Fruit fly (Drosophila melanogaster) whole organism, embryonic: Measurements from ENCODE around the gene CG43680.
A peak's percentile ranks its signal among the peaks of the same experiment; 100 is the strongest.

ENCODE experiments used
- Adf1 ChIP-seq: fragments of 200-800 bp; sonication (Bioruptor generic); IDR thresholded peaks from 2 replicates; pipeline ENCODE4 v1.3.6; 2022; ENCODE audit warnings: missing biosample characterization, missing genetic modification characterization
- Atf-2 ChIP-seq: fragments of 200-800 bp; sonication (Bioruptor generic); optimal IDR thresholded peaks from 2 replicates; lab custom pipeline; 2016; ENCODE audit warnings: missing biosample characterization, missing genetic modification characterization
- Awh ChIP-seq: fragments of 200-800 bp; sonication (Bioruptor generic); IDR thresholded peaks from 2 replicates; pipeline ENCODE4, ENCODE4 v1.3.6; 2022; ENCODE audit warnings: missing biosample characterization, missing genetic modification characterization
- Bgb ChIP-seq: fragments of 200-800 bp; sonication (Bioruptor generic); IDR thresholded peaks from 2 replicates; pipeline ENCODE4 v1.3.6; 2022; ENCODE audit warnings: missing biosample characterization, missing genetic modification characterization; ENCODE audit not compliant: partially characterized antibody
- CG10543 ChIP-seq: fragments of 200-800 bp; sonication (Bioruptor generic); optimal IDR thresholded peaks from 3 replicates; lab custom pipeline; 2017; ENCODE audit warnings: missing biosample characterization, mild to moderate bottlenecking, missing genetic modification characterization, moderate library complexity
- CG10565 ChIP-seq: fragments of 200-800 bp; sonication (Bioruptor generic); optimal IDR thresholded peaks from 3 replicates; lab custom pipeline; 2016; ENCODE audit warnings: missing biosample characterization, mild to moderate bottlenecking, missing genetic modification characterization
- CG10979 ChIP-seq: fragments of 200-800 bp; sonication (Bioruptor generic); optimal IDR thresholded peaks from 2 replicates; lab custom pipeline; 2018; ENCODE audit warnings: missing biosample characterization, mild to moderate bottlenecking, missing genetic modification characterization, moderate library complexity
- CG11560 ChIP-seq: fragments of 200-800 bp; sonication (Bioruptor generic); IDR thresholded peaks from 3 replicates; pipeline ENCODE4 v1.3.6; 2022; ENCODE audit warnings: missing biosample characterization, missing genetic modification characterization
- CG12104 ChIP-seq: fragments of 200-800 bp; sonication (Bioruptor generic); optimal IDR thresholded peaks from 3 replicates; lab custom pipeline; 2016; ENCODE audit warnings: missing biosample characterization, missing genetic modification characterization
- CG12391 ChIP-seq: fragments of 200-800 bp; sonication (Bioruptor generic); optimal IDR thresholded peaks from 3 replicates; lab custom pipeline; 2018; ENCODE audit warnings: missing biosample characterization, mild to moderate bottlenecking, missing genetic modification characterization, moderate library complexity
- CG14441 ChIP-seq: fragments of 200-800 bp; sonication (Bioruptor generic); IDR thresholded peaks from 2 replicates; pipeline ENCODE4 v1.3.6; 2022; ENCODE audit warnings: missing biosample characterization, missing genetic modification characterization
- CG14667 ChIP-seq: fragments of 200-800 bp; sonication (Bioruptor generic); IDR thresholded peaks from 2 replicates; pipeline ENCODE4 v1.3.6; 2022; ENCODE audit warnings: missing biosample characterization, missing genetic modification characterization
- CG14710 ChIP-seq: fragments of 200-800 bp; sonication (Bioruptor generic); optimal IDR thresholded peaks from 3 replicates; lab custom pipeline; 2019; ENCODE audit warnings: missing biosample characterization, mild to moderate bottlenecking, missing genetic modification characterization, moderate library complexity
- CG14860 ChIP-seq: fragments of 200-800 bp; sonication (Bioruptor generic); IDR thresholded peaks from 3 replicates; pipeline ENCODE4 v1.3.6; 2022; ENCODE audit warnings: missing biosample characterization, missing genetic modification characterization; ENCODE audit not compliant: partially characterized antibody
- CG17829 ChIP-seq: fragments of 200-800 bp; optimal IDR thresholded peaks from 2 replicates; lab custom pipeline; 2019; ENCODE audit warnings: missing biosample characterization, mild to moderate bottlenecking, missing genetic modification characterization, moderate library complexity
- CG2120 ChIP-seq: fragments of 200-800 bp; sonication (Bioruptor generic); optimal IDR thresholded peaks from 3 replicates; lab custom pipeline; 2016; ENCODE audit warnings: missing biosample characterization, missing genetic modification characterization
- CG2129 ChIP-seq: fragments of 200-800 bp; sonication (Bioruptor generic); IDR thresholded peaks from 2 replicates; pipeline ENCODE4 v1.3.6; 2022; ENCODE audit warnings: missing biosample characterization, missing genetic modification characterization; ENCODE audit not compliant: partially characterized antibody
- CG30020 ChIP-seq: fragments of 200-800 bp; optimal IDR thresholded peaks from 2 replicates; lab custom pipeline; 2019; ENCODE audit warnings: missing biosample characterization, mild to moderate bottlenecking, missing genetic modification characterization, moderate library complexity
- CG3163 ChIP-seq: fragments of 200-800 bp; sonication (Bioruptor generic); optimal IDR thresholded peaks from 3 replicates; lab custom pipeline; 2016; ENCODE audit warnings: missing biosample characterization, missing genetic modification characterization
- CG3281 ChIP-seq: fragments of 200-800 bp; sonication (Bioruptor generic); optimal IDR thresholded peaks from 3 replicates; lab custom pipeline; 2017; ENCODE audit warnings: missing biosample characterization, mild to moderate bottlenecking, missing genetic modification characterization
- CG42726 ChIP-seq: fragments of 200-800 bp; sonication (Bioruptor generic); IDR thresholded peaks from 2 replicates; pipeline ENCODE4 v1.3.6; 2022; ENCODE audit warnings: missing biosample characterization, missing genetic modification characterization; ENCODE audit not compliant: partially characterized antibody
- CG43689 ChIP-seq: fragments of 200-800 bp; sonication (Bioruptor generic); IDR thresholded peaks from 2 replicates; pipeline ENCODE4 v1.3.6; 2022; ENCODE audit warnings: missing biosample characterization, missing genetic modification characterization
- CG4707 ChIP-seq: fragments of 200-800 bp; sonication (Bioruptor generic); optimal IDR thresholded peaks from 2 replicates; lab custom pipeline; 2018; ENCODE audit warnings: missing biosample characterization, mild to moderate bottlenecking, missing genetic modification characterization, moderate library complexity
- CG6175 ChIP-seq: fragments of 200-800 bp; sonication (Bioruptor generic); IDR thresholded peaks from 3 replicates; pipeline ENCODE4 v1.3.6; 2022; ENCODE audit warnings: missing biosample characterization, missing genetic modification characterization
- CG7271 ChIP-seq: fragments of 200-800 bp; sonication (Bioruptor generic); optimal IDR thresholded peaks from 2 replicates; lab custom pipeline; 2018; ENCODE audit warnings: missing biosample characterization, mild to moderate bottlenecking, missing genetic modification characterization, moderate library complexity
- CG7556 ChIP-seq: fragments of 200-800 bp; sonication (Bioruptor generic); optimal IDR thresholded peaks from 2 replicates; lab custom pipeline; 2017; ENCODE audit warnings: missing biosample characterization, mild to moderate bottlenecking, missing genetic modification characterization
- CG7928 ChIP-seq: fragments of 200-800 bp; sonication (Bioruptor generic); optimal IDR thresholded peaks from 2 replicates; lab custom pipeline; 2017; ENCODE audit warnings: missing biosample characterization, mild to moderate bottlenecking, missing genetic modification characterization
- CG8290 ChIP-seq, 3 experiments: fragments of 200-800 bp; sonication (Bioruptor generic); optimal IDR thresholded peaks; 2 replicates each; lab custom pipeline; 2016 to 2019; ENCODE audit warnings: missing biosample characterization in 3 of 3, missing genetic modification characterization in 3 of 3, mild to moderate bottlenecking in 2 of 3, moderate library complexity in 1 of 3
- CG9817 ChIP-seq: fragments of 200-800 bp; sonication (Bioruptor generic); optimal IDR thresholded peaks from 2 replicates; lab custom pipeline; 2018; ENCODE audit warnings: missing biosample characterization, mild to moderate bottlenecking, missing genetic modification characterization, moderate library complexity
- CG9876 ChIP-seq: fragments of 200-800 bp; sonication (Bioruptor generic); optimal IDR thresholded peaks from 2 replicates; lab custom pipeline; 2016; ENCODE audit warnings: missing biosample characterization, missing genetic modification characterization
- CG9932 ChIP-seq: fragments of 200-800 bp; sonication (Bioruptor generic); IDR thresholded peaks from 2 replicates; pipeline ENCODE4 v1.3.6; 2022; ENCODE audit warnings: missing biosample characterization, missing genetic modification characterization
- Dek ChIP-seq: fragments of 200-800 bp; sonication (Bioruptor generic); optimal IDR thresholded peaks from 3 replicates; lab custom pipeline; 2019; ENCODE audit warnings: missing biosample characterization, mild to moderate bottlenecking, missing genetic modification characterization, moderate library complexity
- Dfd ChIP-seq, 2 experiments: fragments of >200 bp; optimal IDR thresholded peaks; 2 replicates each; lab custom pipeline; 2017; ENCODE audit warnings: missing biosample characterization in 2 of 2, missing genetic modification characterization in 2 of 2
- E2f1 ChIP-seq: fragments of 200-800 bp; sonication (Bioruptor generic); IDR thresholded peaks from 2 replicates; pipeline ENCODE4 v1.3.6; 2022; ENCODE audit warnings: missing biosample characterization, missing genetic modification characterization
- Fer2 ChIP-seq: fragments of 200-800 bp; sonication (Bioruptor generic); optimal IDR thresholded peaks from 2 replicates; lab custom pipeline; 2018; ENCODE audit warnings: missing biosample characterization, mild to moderate bottlenecking, missing genetic modification characterization, moderate library complexity
- Lpt ChIP-seq: fragments of >200 bp; optimal IDR thresholded peaks from 2 replicates; lab custom pipeline; 2018; ENCODE audit warnings: missing biosample characterization, missing genetic modification characterization
- NfI ChIP-seq: fragments of 200-800 bp; sonication (Bioruptor generic); optimal IDR thresholded peaks from 3 replicates; lab custom pipeline; 2018; ENCODE audit warnings: missing biosample characterization, mild to moderate bottlenecking, missing genetic modification characterization, moderate library complexity
- Oaz ChIP-seq: fragments of 200-800 bp; sonication (Bioruptor generic); IDR thresholded peaks from 2 replicates; pipeline ENCODE4 v1.3.6; 2022; ENCODE audit warnings: missing biosample characterization, missing genetic modification characterization
- Side ChIP-seq: fragments of 200-800 bp; sonication (Bioruptor generic); optimal IDR thresholded peaks from 2 replicates; lab custom pipeline; 2016; ENCODE audit warnings: missing biosample characterization, missing genetic modification characterization
- Vsx1 ChIP-seq: fragments of 200-800 bp; sonication (Bioruptor generic); optimal IDR thresholded peaks from 2 replicates; lab custom pipeline; 2017; ENCODE audit warnings: missing biosample characterization, mild to moderate bottlenecking, missing genetic modification characterization, missing genetic modification reagents
- btn ChIP-seq: fragments of 200-800 bp; sonication (Bioruptor generic); optimal IDR thresholded peaks from 2 replicates; lab custom pipeline; 2016; ENCODE audit warnings: missing biosample characterization, missing genetic modification characterization
- danr ChIP-seq: fragments of 200-800 bp; sonication (Bioruptor generic); IDR thresholded peaks from 2 replicates; pipeline ENCODE4 v1.3.6; 2022; ENCODE audit warnings: missing biosample characterization, missing genetic modification characterization
- dimm ChIP-seq: fragments of 200-800 bp; sonication (Bioruptor generic); IDR thresholded peaks from 2 replicates; pipeline ENCODE4 v1.3.6; 2022; ENCODE audit warnings: missing biosample characterization, missing genetic modification characterization
- exex ChIP-seq: fragments of 200-800 bp; sonication (Bioruptor generic); optimal IDR thresholded peaks from 4 replicates; lab custom pipeline; 2018; ENCODE audit warnings: missing biosample characterization, mild to moderate bottlenecking, missing genetic modification characterization, moderate library complexity
- gem ChIP-seq: fragments of 200-800 bp; sonication (Bioruptor generic); optimal IDR thresholded peaks from 2 replicates; lab custom pipeline; 2019; ENCODE audit warnings: missing biosample characterization, mild to moderate bottlenecking, missing genetic modification characterization, moderate library complexity
- nmo ChIP-seq: fragments of 200-800 bp; sonication (Bioruptor generic); optimal IDR thresholded peaks from 2 replicates; lab custom pipeline; 2018; ENCODE audit warnings: missing biosample characterization, mild to moderate bottlenecking, missing genetic modification characterization, moderate library complexity
- sob ChIP-seq: fragments of 200-800 bp; sonication (Bioruptor generic); IDR thresholded peaks from 2 replicates; pipeline ENCODE4 v1.3.6; 2022; ENCODE audit warnings: missing biosample characterization, missing genetic modification characterization
- vfl ChIP-seq: fragments of 200-800 bp; sonication (Bioruptor generic); optimal IDR thresholded peaks from 2 replicates; lab custom pipeline; 2016; ENCODE audit warnings: missing biosample characterization, missing genetic modification characterization
- vnd ChIP-seq: fragments of 200-800 bp; sonication (Bioruptor generic); IDR thresholded peaks from 3 replicates; pipeline ENCODE4 v1.3.6; 2022; ENCODE audit warnings: missing biosample characterization, missing genetic modification characterization; ENCODE audit not compliant: partially characterized antibody
- z ChIP-seq: fragments of 200-800 bp; sonication (Bioruptor generic); IDR thresholded peaks from 3 replicates; pipeline ENCODE4 v1.3.6; 2022; ENCODE audit warnings: missing biosample characterization, missing genetic modification characterization

CG43680 gene

dm6 chr3L:15034061-15034713 lies 19.0 kb downstream of the CG43680 start (continued):
- TF ChIP-seq Awh (GFP tag; lab: Robert Waterston, UW) (no peak), CG14441 (no peak), Oaz (GFP tag; lab: Robert Waterston, UW) (no peak), CG9817 (tag; lab: Kevin White, UChicago) (no peak), CG9932 (GFP tag; lab: Robert Waterston, UW) (no peak), sob (GFP tag; lab: Robert Waterston, UW) (no peak), CG30020 (tag; lab: Kevin White, UChicago) (no peak), Bgb (GFP tag; lab: Robert Waterston, UW) (no peak), CG17829 (tag; lab: Kevin White, UChicago) (peak; percentile 26), CG7928 (GFP tag; lab: Kevin White, UChicago) (no peak), Dek (tag; lab: Kevin White, UChicago) (peak; percentile 26), CG12104 (GFP tag; lab: Kevin White, UChicago) (peak; percentile 21), CG11560 (tag; lab: Robert Waterston, UW) (no peak), Atf-2 (GFP tag; lab: Kevin White, UChicago) (no peak), CG3163 (GFP tag; lab: Kevin White, UChicago) (no peak), CG7556 (peak; percentile 85), E2f1 (GFP tag; lab: Robert Waterston, UW) (no peak), Vsx1 (GFP tag; lab: Kevin White, UChicago) (no peak), vnd (no peak), Adf1 (GFP tag; lab: Robert Waterston, UW) (no peak), CG2120 (GFP tag; lab: Kevin White, UChicago) (peak; percentile 35), nmo (GFP tag; lab: Kevin White, UChicago) (peak; percentile 35), NfI (GFP tag; lab: Kevin White, UChicago) (peak; percentile 36), CG12391 (tag; lab: Kevin White, UChicago) (peak; percentile 54), CG14667 (GFP tag; lab: Robert Waterston, UW) (no peak), exex (tag; lab: Kevin White, UChicago) (peak; percentile 3), CG6175 (GFP tag; lab: Robert Waterston, UW) (no peak), Dfd (GFP tag; optimal IDR thresholded peaks at IDR 0.05; lab: Kevin White, UChicago) (no peak), CG10543 (peak; percentile 58), CG42726 (no peak), Side (GFP tag; lab: Kevin White, UChicago) (no peak), z (no peak), gem (tag; lab: Kevin White, UChicago) (peak; percentile 68), CG10565 (GFP tag; lab: Kevin White, UChicago) (no peak), CG4707 (GFP tag; lab: Kevin White, UChicago) (no peak), vfl (GFP tag; lab: Kevin White, UChicago) (no peak), CG3281 (peak; percentile 63), Lpt (GFP tag; lab: Kevin White, UChicago) (no peak), CG7271 (no peak), CG2129 (GFP tag; lab: Robert Waterston, UW) (no peak), CG8290 (GFP tag; optimal IDR thresholded peaks at IDR 0.05; lab: Kevin White, UChicago) (no peak), CG8290 (tag; optimal IDR thresholded peaks at IDR 0.05; lab: Kevin White, UChicago) (no peak), CG9876 (GFP tag; lab: Kevin White, UChicago) (no peak), dimm (no peak), CG43689 (GFP tag; lab: Robert Waterston, UW) (no peak), CG10979 (tag; lab: Kevin White, UChicago) (no peak), btn (GFP tag; lab: Kevin White, UChicago) (no peak), CG14860 (GFP tag; lab: Robert Waterston, UW) (no peak), Fer2 (tag; lab: Kevin White, UChicago) (peak; percentile 6), CG14710 (tag; lab: Kevin White, UChicago) (no peak), danr (no peak)
